Fruit fly (Drosophila melanogaster) whole organism, embryonic: ENCODE data around the gene siz.

Experiments used
- Bgb ChIP-seq: fragments of 200-800 bp; sonication (Bioruptor generic); IDR thresholded peaks from 2 replicates; pipeline ENCODE4 v1.3.6; 2022; ENCODE audit warnings: missing biosample characterization, missing genetic modification characterization; ENCODE audit not compliant: partially characterized antibody
- CG10147 ChIP-seq: fragments of 200-800 bp; sonication (Bioruptor generic); optimal IDR thresholded peaks from 2 replicates; lab custom pipeline; 2019; ENCODE audit warnings: missing biosample characterization, mild to moderate bottlenecking, missing genetic modification characterization, moderate library complexity
- CG10321 ChIP-seq: fragments of 200-800 bp; sonication (Bioruptor generic); IDR thresholded peaks from 2 replicates; pipeline ENCODE4 v1.3.6; 2022; ENCODE audit warnings: missing biosample characterization, missing genetic modification characterization
- CG10431 ChIP-seq: fragments of 200-800 bp; sonication (Bioruptor generic); optimal IDR thresholded peaks from 3 replicates; lab custom pipeline; 2018; ENCODE audit warnings: missing biosample characterization, mild to moderate bottlenecking, missing genetic modification characterization
- CG12155 ChIP-seq: fragments of 200-800 bp; sonication (Bioruptor generic); optimal IDR thresholded peaks from 3 replicates; lab custom pipeline; 2016; ENCODE audit warnings: missing biosample characterization, missing genetic modification characterization
- CG12659 ChIP-seq: fragments of 200-800 bp; sonication (Bioruptor generic); optimal IDR thresholded peaks from 3 replicates; lab custom pipeline; 2017; ENCODE audit warnings: mild to moderate bottlenecking, missing biosample characterization, missing genetic modification reagents, missing genetic modification characterization
- CG12769 ChIP-seq: fragments of 200-800 bp; sonication (Bioruptor generic); optimal IDR thresholded peaks from 2 replicates; lab custom pipeline; 2019; ENCODE audit warnings: missing biosample characterization, mild to moderate bottlenecking, missing genetic modification characterization, moderate library complexity
- CG13123 ChIP-seq: fragments of 200-800 bp; sonication (Bioruptor generic); optimal IDR thresholded peaks from 2 replicates; lab custom pipeline; 2016; ENCODE audit warnings: missing biosample characterization, missing genetic modification characterization
- CG13296 ChIP-seq: fragments of 200-800 bp; sonication (Bioruptor generic); optimal IDR thresholded peaks from 3 replicates; lab custom pipeline; 2018; ENCODE audit warnings: missing biosample characterization, mild to moderate bottlenecking, missing genetic modification characterization
- CG14667 ChIP-seq: fragments of 200-800 bp; sonication (Bioruptor generic); IDR thresholded peaks from 2 replicates; pipeline ENCODE4 v1.3.6; 2022; ENCODE audit warnings: missing biosample characterization, missing genetic modification characterization
- CG15073 ChIP-seq: fragments of 200-800 bp; sonication (Bioruptor generic); optimal IDR thresholded peaks from 2 replicates; lab custom pipeline; 2016; ENCODE audit warnings: missing biosample characterization, missing genetic modification characterization
- CG17361 ChIP-seq: fragments of 200-800 bp; sonication (Bioruptor generic); IDR thresholded peaks from 3 replicates; pipeline ENCODE4 v1.3.6; 2022; ENCODE audit warnings: missing biosample characterization, missing genetic modification characterization
- CG17385 ChIP-seq: fragments of 200-800 bp; sonication (Bioruptor generic); optimal IDR thresholded peaks from 3 replicates; lab custom pipeline; 2018; ENCODE audit warnings: missing biosample characterization, mild to moderate bottlenecking, missing genetic modification characterization
- CG17802 ChIP-seq: fragments of 200-800 bp; sonication (Bioruptor generic); optimal IDR thresholded peaks from 2 replicates; lab custom pipeline; 2018; ENCODE audit warnings: missing biosample characterization, mild to moderate bottlenecking, missing genetic modification characterization, moderate library complexity
- CG2199 ChIP-seq: fragments of 200-800 bp; sonication (Bioruptor generic); IDR thresholded peaks from 3 replicates; pipeline ENCODE4 v1.3.6; 2022; ENCODE audit warnings: missing biosample characterization, missing genetic modification characterization
- CG3281 ChIP-seq: fragments of 200-800 bp; sonication (Bioruptor generic); optimal IDR thresholded peaks from 3 replicates; lab custom pipeline; 2017; ENCODE audit warnings: missing biosample characterization, mild to moderate bottlenecking, missing genetic modification characterization
- CG3407 ChIP-seq: fragments of 200-800 bp; sonication (Bioruptor generic); optimal IDR thresholded peaks from 2 replicates; lab custom pipeline; 2018; ENCODE audit warnings: missing biosample characterization, mild to moderate bottlenecking, missing genetic modification characterization
- CG4360 ChIP-seq: fragments of 200-800 bp; sonication (Bioruptor generic); IDR thresholded peaks from 2 replicates; pipeline ENCODE4 v1.3.6; 2022; ENCODE audit warnings: missing biosample characterization, missing genetic modification characterization
- CG6854 ChIP-seq: fragments of 200-800 bp; sonication (Bioruptor generic); optimal IDR thresholded peaks from 3 replicates; lab custom pipeline; 2017; ENCODE audit warnings: missing biosample characterization, mild to moderate bottlenecking, missing genetic modification characterization
- CG7839 ChIP-seq: fragments of 200-800 bp; sonication (Bioruptor generic); optimal IDR thresholded peaks from 3 replicates; lab custom pipeline; 2018; ENCODE audit warnings: missing biosample characterization, mild to moderate bottlenecking, missing genetic modification characterization, moderate library complexity
- CHES-1-like ChIP-seq: fragments of 200-800 bp; sonication (Bioruptor generic); optimal IDR thresholded peaks from 2 replicates; lab custom pipeline; 2016; ENCODE audit warnings: missing biosample characterization, missing genetic modification characterization
- Dll ChIP-seq: fragments of 200-800 bp; sonication (Bioruptor generic); IDR thresholded peaks from 4 replicates; pipeline ENCODE4 v1.3.6; 2022; ENCODE audit warnings: missing biosample characterization, missing genetic modification characterization; ENCODE audit not compliant: partially characterized antibody
- Drgx ChIP-seq: fragments of 200-800 bp; sonication (Bioruptor generic); IDR thresholded peaks from 2 replicates; pipeline ENCODE4 v1.3.6; 2022; ENCODE audit warnings: missing biosample characterization, missing genetic modification characterization
- Fer3 ChIP-seq: fragments of 200-800 bp; sonication (Bioruptor generic); optimal IDR thresholded peaks from 2 replicates; lab custom pipeline; 2018; ENCODE audit warnings: missing biosample characterization, mild to moderate bottlenecking, missing genetic modification characterization, moderate library complexity
- MESR4 ChIP-seq: fragments of 200-800 bp; sonication (Bioruptor generic); optimal IDR thresholded peaks from 2 replicates; lab custom pipeline; 2018; ENCODE audit warnings: missing biosample characterization, mild to moderate bottlenecking, missing genetic modification characterization, moderate library complexity
- Ravus ChIP-seq: fragments of 200-800 bp; sonication (Bioruptor generic); IDR thresholded peaks from 2 replicates; pipeline ENCODE4 v1.3.6; 2022; ENCODE audit warnings: missing biosample characterization, missing genetic modification characterization
- Sox102F ChIP-seq: fragments of 200-800 bp; sonication (Bioruptor generic); optimal IDR thresholded peaks from 2 replicates; lab custom pipeline; 2018; ENCODE audit warnings: missing biosample characterization, mild to moderate bottlenecking, missing genetic modification characterization, moderate library complexity
- Sry-β ChIP-seq: fragments of 200-800 bp; sonication (Bioruptor generic); optimal IDR thresholded peaks from 2 replicates; lab custom pipeline; 2018; ENCODE audit warnings: missing biosample characterization, mild to moderate bottlenecking, missing genetic modification characterization, moderate library complexity
- Stat92E ChIP-seq, 3 experiments: fragments of >200 bp in 2 of 3; fragments of 200-800 bp in 1 of 3; sonication (Bioruptor generic) in 1 of 3; optimal IDR thresholded peaks; 2 replicates each; lab custom pipeline; 2017 to 2019; ENCODE audit warnings: missing biosample characterization in 3 of 3, missing genetic modification characterization in 3 of 3, mild to moderate bottlenecking in 1 of 3, moderate library complexity in 1 of 3
- TFAM ChIP-seq: fragments of 200-800 bp; sonication (Bioruptor generic); optimal IDR thresholded peaks from 2 replicates; lab custom pipeline; 2017; ENCODE audit warnings: missing biosample characterization, missing genetic modification characterization, inconsistent platforms
- Trl ChIP-seq, 3 experiments: fragments of >200 bp in 2 of 3; fragments of 200-800 bp in 1 of 3; sonication (Bioruptor generic) in 1 of 3; optimal IDR thresholded peaks; 2 replicates in 1 of 3; 3 replicates in 2 of 3; lab custom pipeline; 2016 to 2017; ENCODE audit warnings: missing biosample characterization in 1 of 3, missing genetic modification characterization in 1 of 3
- bcd ChIP-seq: fragments of 200-800 bp; sonication (Bioruptor generic); optimal IDR thresholded peaks from 2 replicates; lab custom pipeline; 2017; ENCODE audit warnings: missing biosample characterization, mild to moderate bottlenecking, missing genetic modification characterization
- br ChIP-seq: fragments of >200 bp; optimal IDR thresholded peaks from 2 replicates; lab custom pipeline; 2017
- cad ChIP-seq: fragments of >200 bp; optimal IDR thresholded peaks from 2 replicates; lab custom pipeline; 2017; ENCODE audit warnings: missing biosample characterization, missing genetic modification characterization
- chinmo ChIP-seq: fragments of 200-800 bp; sonication (Bioruptor generic); IDR thresholded peaks from 4 replicates; pipeline ENCODE4 v1.3.6; 2022; ENCODE audit warnings: missing biosample characterization, missing genetic modification characterization; ENCODE audit not compliant: partially characterized antibody
- chn ChIP-seq: fragments of 200-800 bp; sonication (Bioruptor generic); optimal IDR thresholded peaks from 2 replicates; lab custom pipeline; 2016; ENCODE audit warnings: missing biosample characterization, missing genetic modification characterization
- ci ChIP-seq: fragments of 200-800 bp; sonication (Bioruptor generic); IDR thresholded peaks from 3 replicates; pipeline ENCODE4 v1.3.6; 2022; ENCODE audit warnings: missing biosample characterization, missing genetic modification characterization
- crol ChIP-seq: fragments of 200-800 bp; sonication (Bioruptor generic); IDR thresholded peaks from 2 replicates; pipeline ENCODE4 v1.3.6; 2022; ENCODE audit warnings: missing biosample characterization, missing genetic modification characterization
- dimm ChIP-seq: fragments of 200-800 bp; sonication (Bioruptor generic); IDR thresholded peaks from 2 replicates; pipeline ENCODE4 v1.3.6; 2022; ENCODE audit warnings: missing biosample characterization, missing genetic modification characterization
- dpn ChIP-seq, 2 experiments: fragments of 200-800 bp; sonication (Bioruptor generic); optimal IDR thresholded peaks; 3 replicates each; lab custom pipeline; 2016; ENCODE audit warnings: missing biosample characterization in 2 of 2, missing genetic modification characterization in 2 of 2
- gcm2 ChIP-seq: fragments of 200-800 bp; sonication (Bioruptor generic); optimal IDR thresholded peaks from 2 replicates; lab custom pipeline; 2016; ENCODE audit warnings: missing biosample characterization, missing genetic modification characterization
- grau ChIP-seq: fragments of 200-800 bp; optimal IDR thresholded peaks from 3 replicates; lab custom pipeline; 2019; ENCODE audit warnings: missing biosample characterization, mild to moderate bottlenecking, missing genetic modification characterization, moderate library complexity
- jumu ChIP-seq: fragments of 200-800 bp; sonication (Bioruptor generic); optimal IDR thresholded peaks from 3 replicates; lab custom pipeline; 2016; ENCODE audit warnings: missing biosample characterization, missing genetic modification characterization
- pho ChIP-seq: fragments of 200-800 bp; sonication (Bioruptor generic); optimal IDR thresholded peaks from 2 replicates; lab custom pipeline; 2016; ENCODE audit warnings: missing biosample characterization, missing genetic modification characterization
- rib ChIP-seq: fragments of 200-800 bp; sonication (Bioruptor generic); IDR thresholded peaks from 2 replicates; pipeline ENCODE4 v1.3.6; 2022; ENCODE audit warnings: missing biosample characterization, missing genetic modification characterization
- sd ChIP-seq: fragments of 200-800 bp; sonication (Bioruptor generic); optimal IDR thresholded peaks from 3 replicates; lab custom pipeline; 2018; ENCODE audit warnings: missing biosample characterization, mild to moderate bottlenecking, missing genetic modification characterization, moderate library complexity
- tx ChIP-seq: fragments of 200-800 bp; sonication (Bioruptor generic); optimal IDR thresholded peaks from 2 replicates; lab custom pipeline; 2016; ENCODE audit warnings: missing biosample characterization, missing genetic modification characterization
- vfl ChIP-seq: fragments of 200-800 bp; sonication (Bioruptor generic); optimal IDR thresholded peaks from 2 replicates; lab custom pipeline; 2016; ENCODE audit warnings: missing biosample characterization, missing genetic modification characterization
- yki ChIP-seq: fragments of >200 bp; optimal IDR thresholded peaks from 3 replicates; lab custom pipeline; 2018
- zen2 ChIP-seq: fragments of 200-800 bp; sonication (Bioruptor generic); IDR thresholded peaks from 3 replicates; pipeline ENCODE4 v1.3.6; 2022; ENCODE audit warnings: missing biosample characterization, missing genetic modification characterization; ENCODE audit not compliant: partially characterized antibody

siz gene

dm6 chr3L:21014516-21014945 lies 19.8 kb upstream of the siz start (continued):
- no peak for TF ChIP-seq Stat92E (GFP tag; optimal IDR thresholded peaks at IDR 0.05; lab: Kevin White, UChicago)
- TF ChIP-seq CG17802 (tag; lab: Kevin White, UChicago), result no peak
- TF ChIP-seq Dll, result 0 out of 4 replicates have a peak, but pooled peaks have one; percentile 14
- no peak for TF ChIP-seq TFAM (GFP tag; lab: Kevin White, UChicago)
- no peak for TF ChIP-seq grau (tag; lab: Kevin White, UChicago)
- no peak for TF ChIP-seq CG13123 (GFP tag; lab: Kevin White, UChicago)
- peak; percentile 66 for TF ChIP-seq Drgx (GFP tag; lab: Robert Waterston, UW)
- peak; percentile 77 for TF ChIP-seq CG12155

dm6 chr3L:21023364-21023763 lies 11.0 kb upstream of the siz start:
- TF ChIP-seq CG17385 (peak; percentile 28), Ravus (GFP tag; lab: Robert Waterston, UW) (no peak), dimm (GFP tag; lab: Robert Waterston, UW) (no peak), chinmo (peak; percentile 59; the same call in 1 of the 4 replicates), CG14667 (GFP tag; lab: Robert Waterston, UW) (no peak), Fer3 (tag; lab: Kevin White, UChicago) (no peak), Trl (optimal IDR thresholded peaks at IDR 0.05; lab: Kevin White, UChicago) (peak; percentile 90 to 92), Trl (GFP tag; optimal IDR thresholded peaks at IDR 0.05; lab: Kevin White, UChicago) (no peak), ci (GFP tag; lab: Robert Waterston, UW) (peak; percentile 50; the same call in 1 of the 3 replicates), vfl (GFP tag; lab: Kevin White, UChicago) (no peak), CG2199 (no peak), CG3281 (no peak), Bgb (no peak), crol (GFP tag; lab: Robert Waterston, UW) (peak; percentile 96), MESR4 (no peak), CG15073 (GFP tag; lab: Kevin White, UChicago) (no peak), Sry-β (GFP tag; lab: Kevin White, UChicago) (no peak), dpn (GFP tag; optimal IDR thresholded peaks at IDR 0.05; lab: Kevin White, UChicago) (no peak), CG3407 (GFP tag; lab: Kevin White, UChicago) (no peak), cad (GFP tag; lab: Kevin White, UChicago) (no peak), CG6854 (GFP tag; lab: Kevin White, UChicago) (peak; percentile 20), CG10431 (GFP tag; lab: Kevin White, UChicago) (no peak), pho (GFP tag; lab: Kevin White, UChicago) (no peak), chn (no peak), tx (GFP tag; lab: Kevin White, UChicago) (no peak), CHES-1-like (GFP tag; lab: Kevin White, UChicago) (no peak), CG7839 (tag; lab: Kevin White, UChicago) (no peak), rib (GFP tag; lab: Robert Waterston, UW) (peak; percentile 23; the same call in 1 of the 2 replicates), bcd (GFP tag; lab: Kevin White, UChicago) (no peak), CG13296 (GFP tag; lab: Kevin White, UChicago) (no peak), CG12769 (peak; percentile 36), CG17361 (GFP tag; lab: Robert Waterston, UW) (no peak), CG10321 (GFP tag; lab: Robert Waterston, UW) (peak; percentile 45; the same call in 1 of the 2 replicates), zen2 (GFP tag; lab: Robert Waterston, UW) (peak; percentile 67; the same call in 2 of the 3 replicates), CG4360 (GFP tag; lab: Robert Waterston, UW) (0 out of 2 replicates have a peak, but pooled peaks have one; percentile 18), yki (lab: Kevin White, UChicago) (peak; percentile 74), jumu (GFP tag; lab: Kevin White, UChicago) (no peak), br (lab: Kevin White, UChicago) (no peak), CG10147 (GFP tag; lab: Kevin White, UChicago) (no peak), CG12659 (no peak), Sox102F (GFP tag; lab: Kevin White, UChicago) (no peak), sd (tag; lab: Kevin White, UChicago) (peak; percentile 46), gcm2 (GFP tag; lab: Kevin White, UChicago) (no peak)
